Fruit fly (Drosophila melanogaster) whole organism, embryonic: ENCODE results near the gene Dop1R2.
A peak's percentile ranks its signal among the peaks of the same experiment; 100 is the strongest.

ENCODE experiments used
- Ada2b ChIP-seq: fragments of 200-800 bp; sonication (Bioruptor generic); IDR thresholded peaks from 2 replicates; pipeline ENCODE4 v1.3.6; 2022; ENCODE audit warnings: missing biosample characterization, missing genetic modification characterization
- Bdp1 ChIP-seq: fragments of 200-800 bp; sonication (Bioruptor generic); optimal IDR thresholded peaks from 3 replicates; lab custom pipeline; 2016; ENCODE audit warnings: missing biosample characterization, missing genetic modification characterization
- Blimp-1 ChIP-seq: fragments of 200-800 bp; sonication (Bioruptor generic); optimal IDR thresholded peaks from 3 replicates; lab custom pipeline; 2018; ENCODE audit warnings: missing biosample characterization, missing genetic modification characterization, mild to moderate bottlenecking, moderate library complexity, missing genetic modification reagents
- CG10267 ChIP-seq: fragments of 200-800 bp; sonication (Bioruptor generic); optimal IDR thresholded peaks from 2 replicates; lab custom pipeline; 2018; ENCODE audit warnings: missing biosample characterization, mild to moderate bottlenecking, missing genetic modification characterization, moderate library complexity
- CG11504 ChIP-seq: fragments of 200-800 bp; sonication (Bioruptor generic); optimal IDR thresholded peaks from 3 replicates; lab custom pipeline; 2019; ENCODE audit warnings: missing biosample characterization, mild to moderate bottlenecking, missing genetic modification characterization, moderate library complexity
- CG11560 ChIP-seq: fragments of 200-800 bp; sonication (Bioruptor generic); IDR thresholded peaks from 3 replicates; pipeline ENCODE4 v1.3.6; 2022; ENCODE audit warnings: missing biosample characterization, missing genetic modification characterization
- CG12299 ChIP-seq: fragments of 200-800 bp; sonication (Bioruptor generic); optimal IDR thresholded peaks from 2 replicates; lab custom pipeline; 2018; ENCODE audit warnings: missing biosample characterization, mild to moderate bottlenecking, missing genetic modification characterization
- CG13775 ChIP-seq: fragments of 200-800 bp; sonication (Bioruptor generic); optimal IDR thresholded peaks from 3 replicates; lab custom pipeline; 2017; ENCODE audit warnings: missing biosample characterization, mild to moderate bottlenecking, missing genetic modification characterization
- CG13894 ChIP-seq: fragments of 200-800 bp; sonication (Bioruptor generic); optimal IDR thresholded peaks from 3 replicates; lab custom pipeline; 2018; ENCODE audit warnings: missing biosample characterization, mild to moderate bottlenecking, missing genetic modification characterization, moderate library complexity
- CG15269 ChIP-seq: fragments of 200-800 bp; sonication (Bioruptor generic); optimal IDR thresholded peaks from 2 replicates; lab custom pipeline; 2018; ENCODE audit warnings: missing biosample characterization, mild to moderate bottlenecking, missing genetic modification characterization, moderate library complexity
- CG15601 ChIP-seq: fragments of 200-800 bp; sonication (Bioruptor generic); optimal IDR thresholded peaks from 3 replicates; lab custom pipeline; 2019; ENCODE audit warnings: missing biosample characterization, mild to moderate bottlenecking, missing genetic modification characterization, moderate library complexity
- CG16815 ChIP-seq: fragments of 200-800 bp; sonication (Bioruptor generic); optimal IDR thresholded peaks from 3 replicates; lab custom pipeline; 2017; ENCODE audit warnings: missing biosample characterization, mild to moderate bottlenecking, missing genetic modification characterization
- CG17612 ChIP-seq: fragments of 200-800 bp; sonication (Bioruptor generic); IDR thresholded peaks from 2 replicates; pipeline ENCODE4 v1.3.6; 2022; ENCODE audit warnings: missing biosample characterization, missing genetic modification characterization
- CG2129 ChIP-seq: fragments of 200-800 bp; sonication (Bioruptor generic); IDR thresholded peaks from 2 replicates; pipeline ENCODE4 v1.3.6; 2022; ENCODE audit warnings: missing biosample characterization, missing genetic modification characterization; ENCODE audit not compliant: partially characterized antibody
- CG31441 ChIP-seq: fragments of 200-800 bp; sonication (Bioruptor generic); IDR thresholded peaks from 2 replicates; pipeline ENCODE4 v1.3.6; 2022; ENCODE audit warnings: missing biosample characterization, missing genetic modification characterization
- CG3163 ChIP-seq: fragments of 200-800 bp; sonication (Bioruptor generic); optimal IDR thresholded peaks from 3 replicates; lab custom pipeline; 2016; ENCODE audit warnings: missing biosample characterization, missing genetic modification characterization
- CG6813 ChIP-seq: fragments of 200-800 bp; sonication (Bioruptor generic); optimal IDR thresholded peaks from 2 replicates; lab custom pipeline; 2017; ENCODE audit warnings: missing biosample characterization, missing genetic modification characterization, mild to moderate bottlenecking, moderate library complexity, missing genetic modification reagents
- CG7556 ChIP-seq: fragments of 200-800 bp; sonication (Bioruptor generic); optimal IDR thresholded peaks from 2 replicates; lab custom pipeline; 2017; ENCODE audit warnings: missing biosample characterization, mild to moderate bottlenecking, missing genetic modification characterization
- CG9817 ChIP-seq: fragments of 200-800 bp; sonication (Bioruptor generic); optimal IDR thresholded peaks from 2 replicates; lab custom pipeline; 2018; ENCODE audit warnings: missing biosample characterization, mild to moderate bottlenecking, missing genetic modification characterization, moderate library complexity
- Dbx ChIP-seq: fragments of 200-800 bp; sonication (Bioruptor generic); IDR thresholded peaks from 3 replicates; pipeline ENCODE4 v1.3.6; 2022; ENCODE audit warnings: missing biosample characterization, missing genetic modification characterization
- Deaf1 ChIP-seq: fragments of 200-800 bp; optimal IDR thresholded peaks from 3 replicates; lab custom pipeline; 2019; ENCODE audit warnings: missing biosample characterization, mild to moderate bottlenecking, missing genetic modification characterization, moderate library complexity
- Fer2 ChIP-seq: fragments of 200-800 bp; sonication (Bioruptor generic); optimal IDR thresholded peaks from 2 replicates; lab custom pipeline; 2018; ENCODE audit warnings: missing biosample characterization, mild to moderate bottlenecking, missing genetic modification characterization, moderate library complexity
- Fer3 ChIP-seq: fragments of 200-800 bp; sonication (Bioruptor generic); optimal IDR thresholded peaks from 2 replicates; lab custom pipeline; 2018; ENCODE audit warnings: missing biosample characterization, mild to moderate bottlenecking, missing genetic modification characterization, moderate library complexity
- H15 ChIP-seq: fragments of 200-800 bp; sonication (Bioruptor generic); IDR thresholded peaks from 3 replicates; pipeline ENCODE4 v1.3.6; 2022; ENCODE audit warnings: missing biosample characterization, missing genetic modification characterization
- HLH3B ChIP-seq: fragments of 200-800 bp; sonication (Bioruptor generic); IDR thresholded peaks from 2 replicates; pipeline ENCODE4 v1.3.6; 2022; ENCODE audit warnings: missing biosample characterization, missing genetic modification characterization
- Hr51 ChIP-seq, 2 experiments: fragments of 200-800 bp; sonication (Bioruptor generic); optimal IDR thresholded peaks; 2 replicates in 1 of 2; 3 replicates in 1 of 2; lab custom pipeline; 2016 to 2018; ENCODE audit warnings: missing biosample characterization in 2 of 2, missing genetic modification characterization in 2 of 2, mild to moderate bottlenecking in 1 of 2, moderate library complexity in 1 of 2
- NC2α ChIP-seq: fragments of 200-800 bp; sonication (Bioruptor generic); optimal IDR thresholded peaks from 2 replicates; lab custom pipeline; 2016; ENCODE audit warnings: missing biosample characterization, missing genetic modification characterization
- Pdp1 ChIP-seq, 2 experiments: fragments of 200-800 bp; sonication (Bioruptor generic); optimal IDR thresholded peaks; 3 replicates each; lab custom pipeline; 2016; ENCODE audit warnings: missing biosample characterization in 2 of 2, missing genetic modification characterization in 2 of 2, mild to moderate bottlenecking in 1 of 2, moderate library complexity in 1 of 2
- Ptx1 ChIP-seq: fragments of 200-800 bp; sonication (Bioruptor generic); IDR thresholded peaks from 2 replicates; pipeline ENCODE4 v1.3.6; 2022; ENCODE audit warnings: missing biosample characterization, missing genetic modification characterization
- Xbp1 ChIP-seq: fragments of 200-800 bp; sonication (Bioruptor generic); optimal IDR thresholded peaks from 3 replicates; lab custom pipeline; 2016; ENCODE audit warnings: missing biosample characterization, mild to moderate bottlenecking, missing genetic modification characterization
- ac ChIP-seq: fragments of 200-800 bp; sonication (Bioruptor generic); optimal IDR thresholded peaks from 3 replicates; lab custom pipeline; 2017; ENCODE audit warnings: missing biosample characterization, mild to moderate bottlenecking, missing genetic modification characterization
- aop ChIP-seq: fragments of 200-800 bp; sonication (Bioruptor generic); IDR thresholded peaks from 2 replicates; pipeline ENCODE4 v1.3.6; 2022; ENCODE audit warnings: missing biosample characterization, missing genetic modification characterization
- ara ChIP-seq: fragments of 200-800 bp; sonication (Bioruptor generic); IDR thresholded peaks from 2 replicates; pipeline ENCODE4 v1.3.6; 2022; ENCODE audit warnings: missing biosample characterization, missing genetic modification characterization
- bigmax ChIP-seq: fragments of 200-800 bp; sonication (Bioruptor generic); optimal IDR thresholded peaks from 2 replicates; lab custom pipeline; 2018; ENCODE audit warnings: missing biosample characterization, mild to moderate bottlenecking, missing genetic modification characterization
- caup ChIP-seq: fragments of 200-800 bp; sonication (Bioruptor generic); optimal IDR thresholded peaks from 3 replicates; lab custom pipeline; 2017; ENCODE audit warnings: missing biosample characterization, mild to moderate bottlenecking, missing genetic modification characterization, moderate library complexity; ENCODE audit not compliant: severe bottlenecking
- chif ChIP-seq, 2 experiments: fragments of 200-800 bp; sonication (Bioruptor generic); optimal IDR thresholded peaks; 3 replicates each; lab custom pipeline; 2016; ENCODE audit warnings: missing biosample characterization in 2 of 2, missing genetic modification characterization in 2 of 2
- chm ChIP-seq: fragments of 200-800 bp; sonication (Bioruptor generic); IDR thresholded peaks from 2 replicates; pipeline ENCODE4 v1.3.6; 2022; ENCODE audit warnings: missing biosample characterization, missing genetic modification characterization
- dysf ChIP-seq: fragments of 200-800 bp; sonication (Bioruptor generic); IDR thresholded peaks from 3 replicates; pipeline ENCODE4 v1.3.6; 2022; ENCODE audit warnings: missing biosample characterization, missing genetic modification characterization
- ems ChIP-seq: fragments of 200-800 bp; sonication (Bioruptor generic); optimal IDR thresholded peaks from 3 replicates; lab custom pipeline; 2016; ENCODE audit warnings: missing biosample characterization, missing genetic modification characterization
- esg ChIP-seq: fragments of 200-800 bp; sonication (Bioruptor generic); conservative IDR thresholded peaks from 2 replicates; pipeline ENCODE4 v1.3.6; 2022; ENCODE audit warnings: missing biosample characterization, missing genetic modification characterization
- ken ChIP-seq: fragments of 200-800 bp; sonication (Bioruptor generic); IDR thresholded peaks from 3 replicates; pipeline ENCODE4 v1.3.6; 2022; ENCODE audit warnings: missing biosample characterization, missing genetic modification characterization
- lab ChIP-seq: fragments of 200-800 bp; sonication (Bioruptor generic); optimal IDR thresholded peaks from 3 replicates; lab custom pipeline; 2017; ENCODE audit warnings: missing biosample characterization, missing genetic modification characterization, mild to moderate bottlenecking, moderate library complexity, missing genetic modification reagents
- nmo ChIP-seq: fragments of 200-800 bp; sonication (Bioruptor generic); optimal IDR thresholded peaks from 2 replicates; lab custom pipeline; 2018; ENCODE audit warnings: missing biosample characterization, mild to moderate bottlenecking, missing genetic modification characterization, moderate library complexity
- otp ChIP-seq: fragments of 200-800 bp; sonication (Bioruptor generic); IDR thresholded peaks from 3 replicates; pipeline ENCODE4, ENCODE4 v1.3.6; 2022; ENCODE audit warnings: missing biosample characterization, missing genetic modification characterization
- pfk ChIP-seq: fragments of 200-800 bp; sonication (Bioruptor generic); optimal IDR thresholded peaks from 2 replicates; lab custom pipeline; 2018; ENCODE audit warnings: missing biosample characterization, mild to moderate bottlenecking, missing genetic modification characterization, moderate library complexity
- rib ChIP-seq: fragments of 200-800 bp; sonication (Bioruptor generic); IDR thresholded peaks from 2 replicates; pipeline ENCODE4 v1.3.6; 2022; ENCODE audit warnings: missing biosample characterization, missing genetic modification characterization
- slou ChIP-seq: fragments of 200-800 bp; sonication (Bioruptor generic); optimal IDR thresholded peaks from 3 replicates; lab custom pipeline; 2016; ENCODE audit warnings: missing biosample characterization, missing genetic modification characterization
- so ChIP-seq: fragments of 200-800 bp; sonication (Bioruptor generic); IDR thresholded peaks from 3 replicates; pipeline ENCODE4 v1.3.6; 2022; ENCODE audit warnings: missing biosample characterization, missing genetic modification characterization
- vvl ChIP-seq: fragments of 200-800 bp; sonication (Bioruptor generic); IDR thresholded peaks from 2 replicates; pipeline ENCODE4 v1.3.6; 2022; ENCODE audit warnings: missing biosample characterization, missing genetic modification characterization
- zf30C ChIP-seq: fragments of 200-800 bp; sonication (Bioruptor generic); optimal IDR thresholded peaks from 3 replicates; lab custom pipeline; 2018; ENCODE audit warnings: missing biosample characterization, mild to moderate bottlenecking, missing genetic modification characterization

The Dop1R2 gene

dm6 chr3R:29625883-29626282 lies 33.9 kb downstream of the Dop1R2 start (continued):
- TF ChIP-seq CG13775 (GFP tag; lab: Kevin White, UChicago) = peak; percentile 10
- peak in 1 of 2 experiments; percentile 51 for TF ChIP-seq Hr51 (GFP tag; optimal IDR thresholded peaks at IDR 0.05; lab: Kevin White, UChicago)
- TF ChIP-seq Dbx (GFP tag; lab: Robert Waterston, UW) = 0 out of 3 replicates have a peak, but pooled peaks have one; percentile 65
- TF ChIP-seq ems (GFP tag; lab: Kevin White, UChicago) = no peak
- peak; percentile 44 for TF ChIP-seq Fer3
- TF ChIP-seq bigmax (GFP tag; lab: Kevin White, UChicago) = no peak
- peak; percentile 38 for TF ChIP-seq vvl
- TF ChIP-seq CG11504 (tag; lab: Kevin White, UChicago) = peak; percentile 58
- TF ChIP-seq slou = no peak
- TF ChIP-seq so (GFP tag; lab: Robert Waterston, UW) = no peak
- TF ChIP-seq pfk = no peak
- peak; percentile 60 for TF ChIP-seq CG31441 (GFP tag; lab: Robert Waterston, UW)
- TF ChIP-seq CG17612 (GFP tag; lab: Robert Waterston, UW) = no peak
- TF ChIP-seq Fer2 (tag; lab: Kevin White, UChicago) = no peak
- peak; percentile 30 for TF ChIP-seq Blimp-1 (GFP tag; lab: Kevin White, UChicago)
- TF ChIP-seq CG6813 (GFP tag; lab: Kevin White, UChicago) = no peak
- no peak for TF ChIP-seq zf30C (GFP tag; lab: Kevin White, UChicago)
- 0 out of 2 replicates have a peak, but pooled peaks have one; percentile 18 for TF ChIP-seq Ada2b (GFP tag; lab: Robert Waterston, UW)
- no peak for TF ChIP-seq NC2α (GFP tag; lab: Kevin White, UChicago)
- TF ChIP-seq HLH3B (GFP tag; lab: Robert Waterston, UW) = peak; percentile 67
- TF ChIP-seq H15 (GFP tag; lab: Robert Waterston, UW) = 0 out of 3 replicates have a peak, but pooled peaks have one; percentile 17
- peak; percentile 37 for TF ChIP-seq Xbp1 (GFP tag; lab: Kevin White, UChicago)
- no peak for TF ChIP-seq rib (GFP tag; lab: Robert Waterston, UW)
- no peak for TF ChIP-seq Bdp1
- peak; percentile 43 for TF ChIP-seq CG7556 (GFP tag; lab: Kevin White, UChicago)
- TF ChIP-seq lab (GFP tag; lab: Kevin White, UChicago) = peak; percentile 76
- no peak for TF ChIP-seq CG13894 (tag; lab: Kevin White, UChicago)
- peak in 1 of 2 experiments; percentile 26 for TF ChIP-seq Pdp1 (GFP tag; optimal IDR thresholded peaks at IDR 0.05; lab: Kevin White, UChicago)
- TF ChIP-seq CG11560 = 0 out of 3 replicates have a peak, but pooled peaks have one; percentile 21
- no peak for TF ChIP-seq CG12299
- TF ChIP-seq CG10267 (tag; lab: Kevin White, UChicago) = peak; percentile 13
- TF ChIP-seq Deaf1 = peak; percentile 11
- TF ChIP-seq ara (GFP tag; lab: Robert Waterston, UW) = peak; percentile 55; the same call in 1 of the 2 replicates
- TF ChIP-seq CG15601 = no peak
- TF ChIP-seq esg = peak; percentile 36; the same call in 1 of the 2 replicates
- TF ChIP-seq chm = peak; percentile 57
- no peak for TF ChIP-seq aop (GFP tag; lab: Robert Waterston, UW)
- TF ChIP-seq chif (GFP tag; optimal IDR thresholded peaks at IDR 0.05; lab: Kevin White, UChicago) = peak in 1 of 2 experiments; percentile 18
- peak; percentile 34 for TF ChIP-seq Ptx1 (GFP tag; lab: Robert Waterston, UW)
- peak; percentile 28 for TF ChIP-seq CG9817
- no peak for TF ChIP-seq ac
- 0 out of 3 replicates have a peak, but pooled peaks have one; percentile 21 for TF ChIP-seq ken
- no peak for TF ChIP-seq CG16815 (GFP tag; lab: Kevin White, UChicago)
- peak; percentile 30 for TF ChIP-seq caup
- TF ChIP-seq CG2129 = no peak
- 0 out of 3 replicates have a peak, but pooled peaks have one; percentile 45 for TF ChIP-seq otp
- peak; percentile 0 for TF ChIP-seq nmo (GFP tag; lab: Kevin White, UChicago)
- peak; percentile 41 for TF ChIP-seq CG15269
- no peak for TF ChIP-seq CG3163 (GFP tag; lab: Kevin White, UChicago)
- peak; percentile 48; the same call in 1 of the 3 replicates for TF ChIP-seq dysf (GFP tag; lab: Robert Waterston, UW)
